Fruit fly (Drosophila melanogaster) whole organism, embryonic: ENCODE results near the gene dpy.
A peak's percentile ranks its signal among the peaks of the same experiment; 100 is the strongest.

Source experiments
- BEAF-32 ChIP-seq: fragments of 200-800 bp; sonication (Bioruptor generic); optimal IDR thresholded peaks from 3 replicates; lab custom pipeline; 2017; ENCODE audit warnings: missing biosample characterization, missing genetic modification characterization, mild to moderate bottlenecking, moderate library complexity, missing genetic modification reagents
- CG10267 ChIP-seq: fragments of 200-800 bp; sonication (Bioruptor generic); optimal IDR thresholded peaks from 2 replicates; lab custom pipeline; 2018; ENCODE audit warnings: missing biosample characterization, mild to moderate bottlenecking, missing genetic modification characterization, moderate library complexity
- CG10654 ChIP-seq: fragments of 200-800 bp; sonication (Bioruptor generic); optimal IDR thresholded peaks from 2 replicates; lab custom pipeline; 2016; ENCODE audit warnings: missing biosample characterization, missing genetic modification characterization
- CG12942 ChIP-seq: fragments of 200-800 bp; sonication (Bioruptor generic); optimal IDR thresholded peaks from 3 replicates; lab custom pipeline; 2016; ENCODE audit warnings: missing biosample characterization, missing genetic modification characterization
- CG14710 ChIP-seq: fragments of 200-800 bp; sonication (Bioruptor generic); optimal IDR thresholded peaks from 3 replicates; lab custom pipeline; 2019; ENCODE audit warnings: missing biosample characterization, mild to moderate bottlenecking, missing genetic modification characterization, moderate library complexity
- CG15073 ChIP-seq: fragments of 200-800 bp; sonication (Bioruptor generic); optimal IDR thresholded peaks from 2 replicates; lab custom pipeline; 2016; ENCODE audit warnings: missing biosample characterization, missing genetic modification characterization
- CG33557 ChIP-seq: fragments of 200-800 bp; sonication (Bioruptor generic); optimal IDR thresholded peaks from 2 replicates; lab custom pipeline; 2019; ENCODE audit warnings: missing biosample characterization, mild to moderate bottlenecking, missing genetic modification characterization, moderate library complexity
- CG34224 ChIP-seq: fragments of 200-800 bp; sonication (Bioruptor generic); IDR thresholded peaks from 3 replicates; pipeline ENCODE4 v1.3.6; 2022; ENCODE audit warnings: missing biosample characterization, missing genetic modification characterization; ENCODE audit not compliant: partially characterized antibody
- CG3726 ChIP-seq: fragments of 200-800 bp; sonication (Bioruptor generic); IDR thresholded peaks from 3 replicates; pipeline ENCODE4, ENCODE4 v1.3.6; 2022; ENCODE audit warnings: missing biosample characterization, missing genetic modification characterization
- CG3847 ChIP-seq: fragments of 200-800 bp; sonication (Bioruptor generic); IDR thresholded peaks from 2 replicates; pipeline ENCODE4 v1.3.6; 2022; ENCODE audit warnings: missing biosample characterization, missing genetic modification characterization
- CG4282 ChIP-seq: fragments of 200-800 bp; sonication (Bioruptor generic); optimal IDR thresholded peaks from 2 replicates; lab custom pipeline; 2016; ENCODE audit warnings: missing biosample characterization, missing genetic modification characterization
- CG4404 ChIP-seq: fragments of 200-800 bp; sonication (Bioruptor generic); IDR thresholded peaks from 2 replicates; pipeline ENCODE4 v1.3.6; 2022; ENCODE audit warnings: missing biosample characterization, missing genetic modification characterization
- CG4617 ChIP-seq: fragments of 200-800 bp; sonication (Bioruptor generic); optimal IDR thresholded peaks from 3 replicates; lab custom pipeline; 2016; ENCODE audit warnings: missing biosample characterization, missing genetic modification characterization, borderline replicate concordance
- CG4707 ChIP-seq: fragments of 200-800 bp; sonication (Bioruptor generic); optimal IDR thresholded peaks from 2 replicates; lab custom pipeline; 2018; ENCODE audit warnings: missing biosample characterization, mild to moderate bottlenecking, missing genetic modification characterization, moderate library complexity
- CG5953 ChIP-seq: fragments of 200-800 bp; sonication (Bioruptor generic); IDR thresholded peaks from 2 replicates; pipeline ENCODE4 v1.3.6; 2022; ENCODE audit warnings: missing biosample characterization, missing genetic modification characterization
- CG9609 ChIP-seq: fragments of 200-800 bp; sonication (Bioruptor generic); optimal IDR thresholded peaks from 3 replicates; lab custom pipeline; 2016; ENCODE audit warnings: missing biosample characterization, missing genetic modification characterization
- CTCF ChIP-seq: fragments of 200-800 bp; sonication (Bioruptor generic); optimal IDR thresholded peaks from 2 replicates; lab custom pipeline; 2017; ENCODE audit warnings: missing biosample characterization, mild to moderate bottlenecking, missing genetic modification characterization, moderate library complexity
- CrebB ChIP-seq: fragments of 200-800 bp; sonication (Bioruptor generic); optimal IDR thresholded peaks from 3 replicates; lab custom pipeline; 2018; ENCODE audit warnings: missing biosample characterization, mild to moderate bottlenecking, missing genetic modification characterization
- Dip2 ChIP-seq: fragments of 200-800 bp; sonication (Bioruptor generic); IDR thresholded peaks from 2 replicates; pipeline ENCODE4 v1.3.6; 2022; ENCODE audit warnings: missing biosample characterization, missing genetic modification characterization
- Doc2 ChIP-seq: fragments of 200-800 bp; sonication (Bioruptor generic); IDR thresholded peaks from 2 replicates; pipeline ENCODE4 v1.3.6; 2022; ENCODE audit warnings: missing biosample characterization, missing genetic modification characterization
- Dp ChIP-seq: fragments of 200-800 bp; sonication (Bioruptor generic); optimal IDR thresholded peaks from 2 replicates; lab custom pipeline; 2018; ENCODE audit warnings: missing biosample characterization, mild to moderate bottlenecking, missing genetic modification characterization, moderate library complexity
- Dref ChIP-seq: fragments of 200-800 bp; sonication (Bioruptor generic); IDR thresholded peaks from 2 replicates; pipeline ENCODE4 v1.3.6; 2022; ENCODE audit warnings: missing biosample characterization, missing genetic modification characterization
- Gsc ChIP-seq: fragments of 200-800 bp; sonication (Bioruptor generic); IDR thresholded peaks from 2 replicates; pipeline ENCODE4 v1.3.6; 2022; ENCODE audit warnings: missing biosample characterization, missing genetic modification characterization
- Lpt ChIP-seq: fragments of >200 bp; optimal IDR thresholded peaks from 2 replicates; lab custom pipeline; 2018; ENCODE audit warnings: missing biosample characterization, missing genetic modification characterization
- Myb ChIP-seq: fragments of 200-800 bp; sonication (Bioruptor generic); optimal IDR thresholded peaks from 2 replicates; lab custom pipeline; 2016; ENCODE audit warnings: missing biosample characterization, missing genetic modification characterization
- Ptx1 ChIP-seq: fragments of 200-800 bp; sonication (Bioruptor generic); IDR thresholded peaks from 2 replicates; pipeline ENCODE4 v1.3.6; 2022; ENCODE audit warnings: missing biosample characterization, missing genetic modification characterization
- Spps ChIP-seq: fragments of 200-800 bp; sonication (Bioruptor generic); optimal IDR thresholded peaks from 2 replicates; lab custom pipeline; 2018; ENCODE audit warnings: missing biosample characterization, mild to moderate bottlenecking, missing genetic modification characterization
- Sry-δ ChIP-seq: fragments of 200-800 bp; sonication (Bioruptor generic); optimal IDR thresholded peaks from 2 replicates; lab custom pipeline; 2016; ENCODE audit warnings: missing biosample characterization, missing genetic modification characterization
- Stat92E ChIP-seq, 3 experiments: fragments of >200 bp in 2 of 3; fragments of 200-800 bp in 1 of 3; sonication (Bioruptor generic) in 1 of 3; optimal IDR thresholded peaks; 2 replicates each; lab custom pipeline; 2017 to 2019; ENCODE audit warnings: missing biosample characterization in 3 of 3, missing genetic modification characterization in 3 of 3, mild to moderate bottlenecking in 1 of 3, moderate library complexity in 1 of 3
- dan ChIP-seq: fragments of 200-800 bp; sonication (Bioruptor generic); IDR thresholded peaks from 2 replicates; pipeline ENCODE4 v1.3.6; 2022; ENCODE audit warnings: missing biosample characterization, missing genetic modification characterization
- dpn ChIP-seq, 2 experiments: fragments of 200-800 bp; sonication (Bioruptor generic); optimal IDR thresholded peaks; 3 replicates each; lab custom pipeline; 2016; ENCODE audit warnings: missing biosample characterization in 2 of 2, missing genetic modification characterization in 2 of 2
- hkb ChIP-seq, 2 experiments: fragments of 200-800 bp in 1 of 2; fragments of >200 bp in 1 of 2; sonication (Bioruptor generic) in 1 of 2; IDR thresholded peaks in 1 of 2; optimal IDR thresholded peaks in 1 of 2; 2 replicates each; pipeline versions ENCODE4 v1.3.6 to Lab custom; 2017 to 2022; ENCODE audit warnings: missing biosample characterization in 1 of 2, missing genetic modification characterization in 1 of 2
- klu ChIP-seq: fragments of 200-800 bp; sonication (Bioruptor generic); IDR thresholded peaks from 2 replicates; pipeline ENCODE4 v1.3.6; 2022; ENCODE audit warnings: missing biosample characterization, missing genetic modification characterization
- lmd ChIP-seq: fragments of 200-800 bp; sonication (Bioruptor generic); IDR thresholded peaks from 2 replicates; pipeline ENCODE4 v1.3.6; 2022; ENCODE audit warnings: missing biosample characterization, missing genetic modification characterization
- nau ChIP-seq: fragments of 200-800 bp; sonication (Bioruptor generic); optimal IDR thresholded peaks from 3 replicates; lab custom pipeline; 2017; ENCODE audit warnings: missing biosample characterization, mild to moderate bottlenecking, missing genetic modification characterization, missing genetic modification reagents
- nerfin-1 ChIP-seq: fragments of 200-800 bp; sonication (Bioruptor generic); optimal IDR thresholded peaks from 3 replicates; lab custom pipeline; 2019; ENCODE audit warnings: missing biosample characterization, mild to moderate bottlenecking, missing genetic modification characterization, moderate library complexity
- onecut ChIP-seq: fragments of 200-800 bp; sonication (Bioruptor generic); IDR thresholded peaks from 2 replicates; pipeline ENCODE4 v1.3.6; 2022; ENCODE audit warnings: missing biosample characterization, missing genetic modification characterization
- peb ChIP-seq: fragments of 200-800 bp; sonication (Bioruptor generic); IDR thresholded peaks from 2 replicates; pipeline ENCODE4 v1.3.6; 2022; ENCODE audit warnings: missing biosample characterization, missing genetic modification characterization
- pzg ChIP-seq: fragments of 200-800 bp; sonication (Bioruptor generic); optimal IDR thresholded peaks from 3 replicates; lab custom pipeline; 2018; ENCODE audit warnings: missing biosample characterization, mild to moderate bottlenecking, missing genetic modification characterization, moderate library complexity
- ro ChIP-seq: fragments of 200-800 bp; sonication (Bioruptor generic); IDR thresholded peaks from 2 replicates; pipeline ENCODE4 v1.3.6; 2022; ENCODE audit warnings: missing biosample characterization, missing genetic modification characterization
- sc ChIP-seq, 3 experiments: fragments of >200 bp in 2 of 3; fragments of 200-800 bp in 1 of 3; sonication (Bioruptor generic) in 1 of 3; optimal IDR thresholded peaks; 2 replicates in 2 of 3; 3 replicates in 1 of 3; lab custom pipeline; 2017; ENCODE audit warnings: mild to moderate bottlenecking in 1 of 3, missing biosample characterization in 1 of 3, missing genetic modification characterization in 1 of 3, missing genetic modification reagents in 1 of 3
- sens ChIP-seq: fragments of 200-800 bp; sonication (Bioruptor generic); peaks from one replicate; lab custom pipeline; 2016; ENCODE audit warnings: missing biosample characterization, missing genetic modification characterization
- seq ChIP-seq: fragments of 200-800 bp; sonication (Bioruptor generic); IDR thresholded peaks from 2 replicates; pipeline ENCODE4 v1.3.6; 2022; ENCODE audit warnings: missing biosample characterization, missing genetic modification characterization
- sisA ChIP-seq: fragments of 200-800 bp; sonication (Bioruptor generic); IDR thresholded peaks from 2 replicates; pipeline ENCODE4 v1.3.6; 2022; ENCODE audit warnings: missing biosample characterization, missing genetic modification characterization
- stwl ChIP-seq: fragments of 200-800 bp; sonication (Bioruptor generic); optimal IDR thresholded peaks from 3 replicates; lab custom pipeline; 2018; ENCODE audit warnings: missing biosample characterization, mild to moderate bottlenecking, missing genetic modification characterization, moderate library complexity
- tup ChIP-seq: fragments of 200-800 bp; sonication (Bioruptor generic); optimal IDR thresholded peaks from 2 replicates; lab custom pipeline; 2016; ENCODE audit warnings: missing biosample characterization, mild to moderate bottlenecking, missing genetic modification characterization, moderate library complexity
- wor ChIP-seq: fragments of 200-800 bp; sonication (Bioruptor generic); IDR thresholded peaks from 2 replicates; pipeline ENCODE4 v1.3.6; 2022; ENCODE audit warnings: missing biosample characterization, missing genetic modification characterization
- zen2 ChIP-seq: fragments of 200-800 bp; sonication (Bioruptor generic); IDR thresholded peaks from 3 replicates; pipeline ENCODE4 v1.3.6; 2022; ENCODE audit warnings: missing biosample characterization, missing genetic modification characterization; ENCODE audit not compliant: partially characterized antibody

dpy gene

dm6 chr2L:4442010-4442587, 172.0 kb downstream of the dpy start, which contains the start of the genes Sfp24F and CG15432 (continued):
- peak; percentile 83 for TF ChIP-seq stwl (tag; lab: Kevin White, UChicago)
- peak; percentile 56 for TF ChIP-seq pzg
- peak; percentile 83 for TF ChIP-seq Dref (GFP tag; lab: Robert Waterston, UW)
- TF ChIP-seq CG14710 (tag; lab: Kevin White, UChicago): peak; percentile 40
- TF ChIP-seq Myb (GFP tag; lab: Kevin White, UChicago): peak; percentile 94
- no peak for TF ChIP-seq CG33557 (GFP tag; lab: Kevin White, UChicago)
- no peak for TF ChIP-seq CG4404 (GFP tag; lab: Robert Waterston, UW)
- TF ChIP-seq CG34224: peak; percentile 63; the same call in 2 of the 3 replicates
- no peak for TF ChIP-seq Stat92E (GFP tag; optimal IDR thresholded peaks at IDR 0.05; lab: Kevin White, UChicago)
- no peak for TF ChIP-seq dpn (GFP tag; optimal IDR thresholded peaks at IDR 0.05; lab: Kevin White, UChicago)
- TF ChIP-seq Doc2: no peak
- TF ChIP-seq Spps: no peak
- peak; percentile 67 for TF ChIP-seq Dp (GFP tag; lab: Kevin White, UChicago)
- peak; percentile 26 for TF ChIP-seq CG10267 (tag; lab: Kevin White, UChicago)
- TF ChIP-seq hkb (optimal IDR thresholded peaks at IDR 0.05; lab: Kevin White, UChicago): no peak
- no peak for TF ChIP-seq hkb (GFP tag; IDR thresholded peaks at IDR 0.05; lab: Robert Waterston, UW)
- TF ChIP-seq ro (GFP tag; lab: Robert Waterston, UW): no peak
- TF ChIP-seq CTCF (GFP tag; lab: Kevin White, UChicago): no peak
- TF ChIP-seq CG4617 (GFP tag; lab: Kevin White, UChicago): peak; percentile 38
- no peak for TF ChIP-seq peb (GFP tag; lab: Robert Waterston, UW)
- TF ChIP-seq seq (GFP tag; lab: Robert Waterston, UW): no peak

DNA sequence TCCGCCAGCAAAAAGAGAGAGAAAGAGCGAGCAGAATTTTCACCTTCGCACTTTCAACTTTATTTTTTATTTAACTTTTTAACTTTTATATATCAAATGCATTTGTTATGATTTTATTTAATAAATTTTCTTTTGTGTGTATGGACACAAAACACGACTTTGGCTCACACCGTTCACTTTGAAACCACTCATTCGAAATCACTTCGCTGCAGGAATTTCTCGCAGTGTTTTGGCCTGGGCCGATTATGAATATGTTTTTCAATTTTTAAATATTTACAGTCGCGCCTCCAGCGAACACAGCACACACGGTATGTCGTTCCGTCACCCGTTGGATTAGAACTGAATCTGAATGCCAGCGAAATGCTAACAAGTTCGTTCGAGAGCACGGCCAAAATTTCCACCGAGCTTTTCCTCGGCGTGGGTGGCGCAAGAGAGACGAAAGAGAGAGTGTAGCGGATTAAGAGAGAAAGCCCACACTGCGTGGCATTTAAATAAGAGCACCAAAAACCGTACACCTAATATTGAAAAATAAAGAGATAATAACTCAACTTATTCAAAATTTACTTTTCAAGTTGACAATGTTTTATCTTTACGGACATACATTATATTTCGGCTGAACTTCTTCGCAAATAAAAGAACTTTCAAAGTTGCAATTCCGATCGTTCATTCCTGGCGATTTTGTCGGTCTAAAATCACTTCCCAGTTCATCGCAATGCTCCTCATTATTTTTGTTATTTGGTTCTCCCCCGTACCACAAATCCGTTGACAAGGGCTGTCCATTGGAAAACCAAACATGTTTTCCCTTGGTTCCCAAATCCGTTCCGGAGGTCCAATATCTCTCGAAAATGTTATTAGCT, 173.0 kb downstream of the dpy start, which contains the start of gene CG15431:
Gene CG15431, minus strand, starts transcription at position 402 of the 857 bp plus-strand sequence.
- TF ChIP-seq CG12942 (GFP tag; lab: Kevin White, UChicago) (peak; percentile 33), Gsc (GFP tag; lab: Robert Waterston, UW) (no peak), zen2 (GFP tag; lab: Robert Waterston, UW) (no peak; the same call in 1 of the 3 replicates), tup (GFP tag; lab: Kevin White, UChicago) (peak; percentile 25), sens (peak; percentile 82), CG4707 (GFP tag; lab: Kevin White, UChicago) (no peak), CrebB (tag; lab: Kevin White, UChicago) (no peak), CG9609 (no peak), onecut (GFP tag; lab: Robert Waterston, UW) (peak; percentile 43), sisA (peak; percentile 59), Spps (no peak), BEAF-32 (GFP tag; lab: Kevin White, UChicago) (no peak), klu (GFP tag; lab: Robert Waterston, UW) (peak; percentile 57), lmd (GFP tag; lab: Robert Waterston, UW) (peak; percentile 56; the same call in 1 of the 2 replicates), CG3847 (GFP tag; lab: Robert Waterston, UW) (peak; percentile 39), sc (optimal IDR thresholded peaks at IDR 0.05; lab: Kevin White, UChicago) (no peak), sc (GFP tag; optimal IDR thresholded peaks at IDR 0.05; lab: Kevin White, UChicago) (no peak), Dip2 (GFP tag; lab: Robert Waterston, UW) (no peak), dan (GFP tag; lab: Robert Waterston, UW) (no peak), Ptx1 (peak; percentile 75), Sry-δ (GFP tag; lab: Kevin White, UChicago) (no peak), CG4282 (GFP tag; lab: Kevin White, UChicago) (no peak), nerfin-1 (tag; lab: Kevin White, UChicago) (no peak), CG5953 (GFP tag; lab: Robert Waterston, UW) (no peak), Lpt (GFP tag; lab: Kevin White, UChicago) (no peak), CG3726 (GFP tag; lab: Robert Waterston, UW) (peak; percentile 59; the same call in 1 of the 3 replicates), wor (no peak), CG10654 (peak; percentile 43), CG15073 (GFP tag; lab: Kevin White, UChicago) (no peak), nau (GFP tag; lab: Kevin White, UChicago) (peak; percentile 55)
